Worm (Caenorhabditis elegans): Measurements from ENCODE around the gene C17B7.14.

DNA sequence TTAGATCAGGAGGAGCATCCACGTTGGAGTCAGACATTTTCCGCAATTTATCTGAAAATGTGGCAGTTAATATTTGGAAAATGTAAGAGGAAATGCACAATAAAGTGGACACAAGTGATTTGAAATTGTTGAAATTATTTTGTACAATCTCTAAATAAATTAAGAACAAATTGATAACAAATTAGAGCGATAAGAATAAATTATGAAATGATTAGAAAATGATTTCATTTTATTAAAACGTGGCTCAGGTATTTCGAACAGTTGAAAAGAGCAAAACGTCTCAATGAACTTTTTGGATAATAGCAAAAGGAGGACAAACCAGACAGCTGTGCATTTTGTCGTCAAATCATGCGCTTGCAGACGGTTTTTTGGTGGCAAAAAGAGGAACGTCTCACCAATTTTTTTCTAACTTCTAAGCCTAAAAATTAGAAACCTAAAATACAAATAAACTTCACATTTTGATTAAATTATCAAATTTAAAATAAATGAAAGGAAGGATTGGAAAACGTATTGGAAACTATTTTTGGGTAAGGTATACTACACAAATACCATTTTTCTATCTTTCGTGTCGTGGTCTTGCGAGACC, 26.2 kb upstream of the C17B7.14 start, which contains the start of gene fbxa-65:
- TF ChIP-seq nhr-11 (tag; optimal IDR thresholded peaks at IDR 0.05) (no peak), pqm-1 (tag; optimal IDR thresholded peaks at IDR 0.05) (no peak), sox-4 (tag; optimal IDR thresholded peaks at IDR 0.05) (no peak), dve-1 (tag; optimal IDR thresholded peaks at IDR 0.05) (no peak), pax-1 (tag; optimal IDR thresholded peaks at IDR 0.05) (no peak), F13H6.1 (tag; optimal IDR thresholded peaks at IDR 0.05) (no peak), fkh-6 (tag; optimal IDR thresholded peaks at IDR 0.05) (no peak), pat-9 (tag; optimal IDR thresholded peaks at IDR 0.05) (no peak), ttx-3 (tag; optimal IDR thresholded peaks at IDR 0.05) (no peak), ama-1 (optimal IDR thresholded peaks at IDR 0.05) (no peak), sdc-2 (tag; optimal IDR thresholded peaks at IDR 0.05) (no peak)
